Worm (Caenorhabditis elegans) whole organism, midembryonic: Measurements from ENCODE around the gene pqn-18.

Experiments used
- T22C8.4 ChIP-seq: fragments of 200-800 bp; sonication (Bioruptor generic); IDR thresholded peaks from 2 replicates; pipeline ENCODE4 v1.3.6; 2022; ENCODE audit warnings: missing genetic modification characterization, missing compliant biosample characterization
- cog-1 ChIP-seq: sonication (generic microtip); optimal IDR thresholded peaks from 2 replicates; lab custom pipeline; 2016; ENCODE audit warnings: missing genetic modification characterization, missing compliant biosample characterization
- flt-1 ChIP-seq: fragments of 200-800 bp; sonication (Bioruptor generic); IDR thresholded peaks from 2 replicates; pipeline ENCODE4 v1.3.6; 2022; ENCODE audit warnings: missing genetic modification characterization, missing compliant biosample characterization
- klf-2 ChIP-seq: fragments of 200-800 bp; sonication (Bioruptor generic); conservative IDR thresholded peaks from 2 replicates; pipeline ENCODE4 v1.3.6; 2022; ENCODE audit warnings: missing genetic modification reagents, missing genetic modification characterization, missing compliant biosample characterization
- med-1 ChIP-seq: sonication (generic microtip); optimal IDR thresholded peaks from 2 replicates; lab custom pipeline; 2017; ENCODE audit warnings: missing genetic modification characterization, mild to moderate bottlenecking, missing compliant biosample characterization, antibody characterized with exemption, missing genetic modification reagents; ENCODE audit not compliant: insufficient read depth
- ref-1 ChIP-seq: fragments of 200-800 bp; sonication (Bioruptor generic); conservative IDR thresholded peaks from 2 replicates; pipeline ENCODE4 v1.3.6; 2022; ENCODE audit warnings: missing genetic modification reagents, missing genetic modification characterization, missing compliant biosample characterization
- tab-1 ChIP-seq: fragments of 200-800 bp; sonication (Bioruptor generic); IDR thresholded peaks from 2 replicates; pipeline ENCODE4 v1.3.6; 2022; ENCODE audit warnings: missing genetic modification characterization, missing compliant biosample characterization
- ztf-23 ChIP-seq: fragments of 200-800 bp; sonication (Bioruptor generic); IDR thresholded peaks from 2 replicates; pipeline ENCODE4 v1.3.6; 2022; ENCODE audit warnings: missing genetic modification reagents, missing genetic modification characterization, missing compliant biosample characterization
- ztf-29 ChIP-seq: fragments of 200-800 bp; sonication (Bioruptor generic); IDR thresholded peaks from 2 replicates; pipeline ENCODE4 v1.3.6; 2022; ENCODE audit warnings: missing genetic modification reagents, missing genetic modification characterization, missing compliant biosample characterization

The pqn-18 gene

DNA sequence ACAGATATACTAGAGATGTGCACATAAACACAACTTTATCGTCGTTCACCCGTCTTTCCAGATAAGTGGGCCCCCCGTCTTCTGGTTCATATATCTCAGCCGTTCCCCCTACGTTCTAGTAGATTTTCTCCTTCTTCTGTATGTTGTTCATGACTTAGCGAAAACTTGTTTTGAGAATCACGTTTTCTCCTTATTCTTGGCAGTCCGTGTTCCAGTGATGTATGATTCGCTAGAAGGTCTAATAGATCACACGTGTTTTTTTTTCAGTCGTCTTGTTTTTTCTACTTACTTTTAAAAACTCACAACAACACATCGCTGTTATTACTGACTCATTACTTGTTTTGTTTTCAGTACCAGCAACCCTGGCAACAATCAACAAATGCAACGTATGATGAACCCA, 7.4 kb downstream of the pqn-18 start:
- no peak for TF ChIP-seq klf-2 (GFP tag; lab: Robert Waterston, UW)
- no peak for TF ChIP-seq ztf-29 (GFP tag; lab: Robert Waterston, UW)
- TF ChIP-seq flt-1 (GFP tag; lab: Robert Waterston, UW) = no peak
- TF ChIP-seq ztf-23 = no peak
- no peak for TF ChIP-seq T22C8.4 (GFP tag; lab: Robert Waterston, UW)
- TF ChIP-seq tab-1 (GFP tag; lab: Robert Waterston, UW) = no peak
- no peak for TF ChIP-seq cog-1
- no peak for TF ChIP-seq ref-1 (GFP tag; lab: Robert Waterston, UW)
- no peak for TF ChIP-seq med-1 (GFP tag; lab: Kevin White, UChicago)

DNA sequence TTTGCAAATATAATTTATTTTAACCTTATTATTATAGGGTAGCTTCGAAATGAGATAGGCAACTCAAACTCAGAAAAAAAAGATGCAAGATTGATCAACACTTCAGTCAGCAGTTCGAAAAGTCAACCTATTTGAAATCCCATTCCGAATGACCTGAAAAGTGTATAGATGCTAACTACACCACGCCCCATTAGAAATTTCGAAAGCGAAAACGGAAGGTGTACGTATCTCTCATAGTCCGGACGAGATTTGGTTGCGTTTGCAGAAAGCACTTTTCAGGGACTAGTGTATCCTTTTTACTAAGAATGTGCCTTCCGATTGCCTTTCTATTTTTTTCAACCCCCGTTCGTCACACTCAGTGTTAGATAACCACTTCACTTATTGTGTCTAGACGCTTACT, 8.1 kb downstream of the pqn-18 start:
- TF ChIP-seq cog-1 (no peak), flt-1 (GFP tag; lab: Robert Waterston, UW) (no peak), ztf-23 (no peak), med-1 (GFP tag; lab: Kevin White, UChicago) (no peak), T22C8.4 (GFP tag; lab: Robert Waterston, UW) (no peak), ztf-29 (GFP tag; lab: Robert Waterston, UW) (no peak), tab-1 (GFP tag; lab: Robert Waterston, UW) (no peak), ref-1 (GFP tag; lab: Robert Waterston, UW) (no peak), klf-2 (GFP tag; lab: Robert Waterston, UW) (no peak)

- TF ChIP-seq ztf-23 (no peak), cog-1 (no peak), tab-1 (GFP tag; lab: Robert Waterston, UW) (no peak), med-1 (GFP tag; lab: Kevin White, UChicago) (no peak), T22C8.4 (GFP tag; lab: Robert Waterston, UW) (no peak), flt-1 (GFP tag; lab: Robert Waterston, UW) (no peak), ref-1 (GFP tag; lab: Robert Waterston, UW) (no peak), ztf-29 (GFP tag; lab: Robert Waterston, UW) (no peak), klf-2 (GFP tag; lab: Robert Waterston, UW) (no peak)
These were observed 8.8 kb downstream of the pqn-18 start for ce11 chrX:12916418-12916817.

ce11 chrX:12918454-12918853, 10.8 kb downstream of the pqn-18 start:
- TF ChIP-seq ztf-29 (GFP tag; lab: Robert Waterston, UW) (no peak), tab-1 (GFP tag; lab: Robert Waterston, UW) (no peak), flt-1 (GFP tag; lab: Robert Waterston, UW) (no peak), klf-2 (GFP tag; lab: Robert Waterston, UW) (no peak), ref-1 (GFP tag; lab: Robert Waterston, UW) (no peak), med-1 (GFP tag; lab: Kevin White, UChicago) (no peak), T22C8.4 (GFP tag; lab: Robert Waterston, UW) (no peak), ztf-23 (no peak), cog-1 (no peak)

DNA sequence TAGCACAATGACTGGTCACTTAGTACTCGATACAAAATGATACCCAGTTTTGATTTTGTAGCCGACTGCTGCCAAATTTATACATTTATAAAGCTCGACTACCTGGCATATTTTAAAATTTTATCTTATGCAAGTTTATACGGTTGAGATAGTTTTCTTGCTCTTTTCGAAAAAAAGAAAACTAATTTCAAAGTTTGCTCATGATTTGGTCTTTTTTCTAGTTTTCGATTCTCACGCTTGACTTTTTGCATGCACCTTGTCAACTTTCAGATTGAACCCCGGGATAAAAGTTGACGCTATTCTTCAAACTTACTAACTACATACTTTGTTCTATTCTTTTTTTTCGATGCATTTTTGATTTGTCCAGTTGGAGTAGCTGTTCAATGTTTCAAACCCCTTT, 19.4 kb downstream of the pqn-18 start:
- no peak for TF ChIP-seq ztf-29 (GFP tag; lab: Robert Waterston, UW)
- no peak for TF ChIP-seq cog-1
- no peak for TF ChIP-seq ztf-23
- no peak for TF ChIP-seq ref-1 (GFP tag; lab: Robert Waterston, UW)
- no peak for TF ChIP-seq tab-1 (GFP tag; lab: Robert Waterston, UW)
- TF ChIP-seq med-1 (GFP tag; lab: Kevin White, UChicago) = no peak
- no peak for TF ChIP-seq flt-1 (GFP tag; lab: Robert Waterston, UW)
- TF ChIP-seq T22C8.4 (GFP tag; lab: Robert Waterston, UW) = no peak
- no peak for TF ChIP-seq klf-2 (GFP tag; lab: Robert Waterston, UW)

ce11 chrX:12928753-12929152, 21.1 kb downstream of the pqn-18 start:
- TF ChIP-seq klf-2 (GFP tag; lab: Robert Waterston, UW) (no peak), med-1 (GFP tag; lab: Kevin White, UChicago) (no peak), T22C8.4 (GFP tag; lab: Robert Waterston, UW) (no peak), ztf-23 (no peak), tab-1 (GFP tag; lab: Robert Waterston, UW) (no peak)

DNA sequence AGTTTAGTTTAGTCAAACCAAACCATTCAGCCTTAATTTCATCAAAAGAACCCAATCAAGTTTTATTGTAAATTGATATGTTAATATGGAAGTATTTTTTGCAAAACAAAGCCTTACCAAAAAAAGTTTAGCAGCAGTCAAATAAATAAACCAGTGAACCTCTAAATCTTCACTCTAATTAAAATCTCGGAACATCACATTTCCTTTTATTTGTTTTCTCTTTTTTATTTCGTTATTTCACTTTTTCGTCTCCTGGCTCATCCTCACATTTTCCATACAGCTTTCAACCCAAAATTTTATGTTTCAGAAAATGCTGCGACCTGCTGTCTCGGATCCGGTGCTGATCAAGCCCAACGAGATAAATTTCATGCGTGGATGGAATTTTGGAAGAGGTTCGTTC, 22.3 kb downstream of the pqn-18 start, which contains the start of gene C34E7.3:
TSS of gene C34E7.3 (plus strand) at position 301 of the 400 bp plus-strand sequence.
- no peak for TF ChIP-seq T22C8.4 (GFP tag; lab: Robert Waterston, UW)
- no peak for TF ChIP-seq flt-1 (GFP tag; lab: Robert Waterston, UW)
- no peak for TF ChIP-seq cog-1
- no peak for TF ChIP-seq ztf-29 (GFP tag; lab: Robert Waterston, UW)
- TF ChIP-seq ref-1 (GFP tag; lab: Robert Waterston, UW) = no peak
- no peak for TF ChIP-seq med-1 (GFP tag; lab: Kevin White, UChicago)
- no peak for TF ChIP-seq tab-1 (GFP tag; lab: Robert Waterston, UW)
- no peak for TF ChIP-seq klf-2 (GFP tag; lab: Robert Waterston, UW)
- no peak for TF ChIP-seq ztf-23

DNA sequence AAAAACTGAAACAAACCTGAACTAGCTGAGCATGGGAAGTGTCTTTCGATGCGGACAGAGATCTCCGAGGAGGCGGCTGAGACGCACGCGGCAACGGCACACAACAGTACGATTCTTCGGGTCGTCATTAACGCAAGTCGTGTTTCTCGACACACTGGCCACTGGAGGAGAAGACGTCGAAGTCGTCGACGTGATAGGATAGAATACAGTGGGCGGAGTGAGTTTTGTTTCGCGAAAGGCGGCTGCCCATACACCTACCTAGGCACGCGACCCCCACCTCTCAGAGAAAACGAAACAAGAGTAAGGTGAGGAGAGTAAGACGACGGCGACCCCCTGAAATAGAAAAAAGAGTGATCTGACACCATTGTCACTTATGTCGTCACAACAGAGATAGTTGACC, 27.1 kb downstream of the pqn-18 start, which contains the start of gene gmap-1:
TSS of gene gmap-1 (minus strand) at position 211 of the 400 bp plus-strand sequence.
- TF ChIP-seq T22C8.4 (GFP tag; lab: Robert Waterston, UW) = no peak
- TF ChIP-seq med-1 (GFP tag; lab: Kevin White, UChicago) = no peak
- no peak for TF ChIP-seq ztf-29 (GFP tag; lab: Robert Waterston, UW)
- TF ChIP-seq klf-2 (GFP tag; lab: Robert Waterston, UW) = no peak
- TF ChIP-seq tab-1 (GFP tag; lab: Robert Waterston, UW) = no peak
- no peak for TF ChIP-seq cog-1
- no peak for TF ChIP-seq ztf-23
- TF ChIP-seq ref-1 (GFP tag; lab: Robert Waterston, UW) = no peak
- TF ChIP-seq flt-1 (GFP tag; lab: Robert Waterston, UW) = no peak

ce11 chrX:12935694-12936093, 28.1 kb downstream of the pqn-18 start:
- TF ChIP-seq ztf-29 (GFP tag; lab: Robert Waterston, UW) (no peak), T22C8.4 (GFP tag; lab: Robert Waterston, UW) (no peak), ztf-23 (no peak), cog-1 (no peak), flt-1 (GFP tag; lab: Robert Waterston, UW) (no peak), tab-1 (GFP tag; lab: Robert Waterston, UW) (no peak), klf-2 (GFP tag; lab: Robert Waterston, UW) (no peak), med-1 (GFP tag; lab: Kevin White, UChicago) (no peak), ref-1 (GFP tag; lab: Robert Waterston, UW) (no peak)
